Fruit fly (Drosophila melanogaster): ENCODE data around the gene kibra.

Gene kibra

dm6 chr3R:14749077-14749798 is 25.2 kb upstream of the kibra start:
- TF ChIP-seq CG8159 (tag; optimal IDR thresholded peaks at IDR 0.05) = peak; percentile 53
- TF ChIP-seq CG8301 (tag; optimal IDR thresholded peaks at IDR 0.05) = no peak
- peak; percentile 62 for TF ChIP-seq CG34367 (tag; optimal IDR thresholded peaks at IDR 0.05)
- no peak for TF ChIP-seq fd96Ca (GFP tag; IDR thresholded peaks at IDR 0.05)
- TF ChIP-seq Pif1B (GFP tag; optimal IDR thresholded peaks at IDR 0.05) = peak; percentile 69
- TF ChIP-seq Ets98B (GFP tag; IDR thresholded peaks at IDR 0.05) = peak; percentile 65; the same call in 1 of the 2 replicates
- TF ChIP-seq CG12605 (GFP tag; IDR thresholded peaks at IDR 0.05) = peak; percentile 59; the same call in 1 of the 2 replicates
- TF ChIP-seq Pif1A (GFP tag; optimal IDR thresholded peaks at IDR 0.05) = peak; percentile 70
- TF ChIP-seq Snoo (tag; optimal IDR thresholded peaks at IDR 0.05) = peak; percentile 50
- peak; percentile 20 for TF ChIP-seq CG14655 (GFP tag; optimal IDR thresholded peaks at IDR 0.05)
- TF ChIP-seq CG17806 (tag; optimal IDR thresholded peaks at IDR 0.05) = peak; percentile 37
- peak; percentile 47 for TF ChIP-seq CG13204 (GFP tag; optimal IDR thresholded peaks at IDR 0.05)
- peak; percentile 53; the same call in 1 of the 2 replicates for TF ChIP-seq CG32121 (GFP tag; IDR thresholded peaks at IDR 0.05)
- no peak for TF ChIP-seq rn (GFP tag; IDR thresholded peaks at IDR 0.05)
- TF ChIP-seq CG10348 (GFP tag; IDR thresholded peaks at IDR 0.05) = no peak
- TF ChIP-seq D1 (tag; optimal IDR thresholded peaks at IDR 0.05) = peak; percentile 32
- peak; percentile 60 for TF ChIP-seq CG15710 (tag; optimal IDR thresholded peaks at IDR 0.05)
- TF ChIP-seq gl (tag; optimal IDR thresholded peaks at IDR 0.05) = peak; percentile 77
- TF ChIP-seq EcR (GFP tag; optimal IDR thresholded peaks at IDR 0.05) = peak; percentile 83
- peak; percentile 82 for TF ChIP-seq CG4496 (GFP tag; IDR thresholded peaks at IDR 0.05)
- peak; percentile 36 for TF ChIP-seq CG9948 (tag; optimal IDR thresholded peaks at IDR 0.05)

dm6 chr3R:14748323-14749076 is 24.4 kb upstream of the kibra start:
- TF ChIP-seq Ets98B (GFP tag; IDR thresholded peaks at IDR 0.05) = no peak
- TF ChIP-seq CG14655 (GFP tag; optimal IDR thresholded peaks at IDR 0.05) = peak; percentile 15
- peak; percentile 28 for TF ChIP-seq CG8301 (tag; optimal IDR thresholded peaks at IDR 0.05)

dm6 chr3R:14747915-14748314 is 23.9 kb upstream of the kibra start:
- TF ChIP-seq rn (GFP tag; IDR thresholded peaks at IDR 0.05) = no peak
- TF ChIP-seq CG8301 (tag; optimal IDR thresholded peaks at IDR 0.05) = no peak
- no peak for TF ChIP-seq Pif1A (GFP tag; optimal IDR thresholded peaks at IDR 0.05)
- TF ChIP-seq CG13204 (GFP tag; optimal IDR thresholded peaks at IDR 0.05) = no peak
- peak; percentile 38 for TF ChIP-seq EcR (GFP tag; optimal IDR thresholded peaks at IDR 0.05)
- TF ChIP-seq CG12605 (GFP tag; IDR thresholded peaks at IDR 0.05) = no peak
- 0 out of 3 replicates have a peak, but pooled peaks have one; percentile 9 for TF ChIP-seq CG4496 (GFP tag; IDR thresholded peaks at IDR 0.05)
- TF ChIP-seq Pif1B (GFP tag; optimal IDR thresholded peaks at IDR 0.05) = no peak

- TF ChIP-seq CG32121 (GFP tag; IDR thresholded peaks at IDR 0.05) (no peak), D1 (tag; optimal IDR thresholded peaks at IDR 0.05) (no peak), rn (GFP tag; IDR thresholded peaks at IDR 0.05) (no peak), CG9948 (tag; optimal IDR thresholded peaks at IDR 0.05) (no peak), CG34367 (tag; optimal IDR thresholded peaks at IDR 0.05) (no peak), CG17806 (tag; optimal IDR thresholded peaks at IDR 0.05) (no peak), CG4496 (GFP tag; IDR thresholded peaks at IDR 0.05) (no peak), EcR (GFP tag; optimal IDR thresholded peaks at IDR 0.05) (no peak), fd96Ca (GFP tag; IDR thresholded peaks at IDR 0.05) (no peak), CG14655 (GFP tag; optimal IDR thresholded peaks at IDR 0.05) (no peak), gl (tag; optimal IDR thresholded peaks at IDR 0.05) (no peak), CG15710 (tag; optimal IDR thresholded peaks at IDR 0.05) (no peak), Pif1B (GFP tag; optimal IDR thresholded peaks at IDR 0.05) (no peak), Snoo (tag; optimal IDR thresholded peaks at IDR 0.05) (no peak), CG8159 (tag; optimal IDR thresholded peaks at IDR 0.05) (no peak), Pif1A (GFP tag; optimal IDR thresholded peaks at IDR 0.05) (no peak), CG8301 (tag; optimal IDR thresholded peaks at IDR 0.05) (no peak)
These were observed 23.3 kb upstream of the kibra start for dm6 chr3R:14747259-14747856.

dm6 chr3R:14744339-14745129 is 20.5 kb upstream of the kibra start:
- TF ChIP-seq CG4496 (GFP tag; IDR thresholded peaks at IDR 0.05) = no peak
- no peak for TF ChIP-seq CG14655 (GFP tag; optimal IDR thresholded peaks at IDR 0.05)
- TF ChIP-seq Snoo (tag; optimal IDR thresholded peaks at IDR 0.05) = peak; percentile 15
- TF ChIP-seq CG13204 (GFP tag; optimal IDR thresholded peaks at IDR 0.05) = no peak
